Fruit fly (Drosophila melanogaster): Measurements from ENCODE around the gene Rcd7.

Rcd7 gene

dm6 chr3L:19584369-19584915 lies 39.5 kb downstream of the Rcd7 start, which contains the start of gene Shal (continued):
- TF ChIP-seq Med (GFP tag), result peak; percentile 74
- peak; percentile 49 for TF ChIP-seq CG17802 (tag; optimal IDR thresholded peaks at IDR 0.05)
- TF ChIP-seq chinmo (GFP tag; IDR thresholded peaks at IDR 0.05; ENCODE audit: partially characterized antibody), result 0 out of 4 replicates have a peak, but pooled peaks have one; percentile 16
- peak; percentile 6 for TF ChIP-seq CG12769 (tag; optimal IDR thresholded peaks at IDR 0.05)
- TF ChIP-seq Bgb (GFP tag; IDR thresholded peaks at IDR 0.05; ENCODE audit: partially characterized antibody), result peak; percentile 22; the same call in 1 of the 2 replicates
- TF ChIP-seq CG32532 (GFP tag; IDR thresholded peaks at IDR 0.05), result 0 out of 2 replicates have a peak, but pooled peaks have one; percentile 28
- TF ChIP-seq Deaf1 (tag; optimal IDR thresholded peaks at IDR 0.05), result peak; percentile 93
- no peak for TF ChIP-seq CG11696 (GFP tag; IDR thresholded peaks at IDR 0.05)

dm6 chr3L:19585979-19586378 lies 41.1 kb downstream of the Rcd7 start, which contains the start of the genes CG9231 and CG9330:
Gene CG9231, minus strand, starts transcription at chr3L:19586003.
Gene CG9330, plus strand, starts transcription at chr3L:19586253.
- TF ChIP-seq ems (GFP tag; optimal IDR thresholded peaks at IDR 0.05) (peak; percentile 9), Aef1 (GFP tag; IDR thresholded peaks at IDR 0.05) (no peak), Xrp1 (GFP tag; IDR thresholded peaks at IDR 0.05) (no peak), Gsc (GFP tag; IDR thresholded peaks at IDR 0.05) (no peak), zen (tag; optimal IDR thresholded peaks at IDR 0.05) (peak; percentile 27), Hr51 (GFP tag; optimal IDR thresholded peaks at IDR 0.05) (peak; percentile 11 to 38), CG10274 (GFP tag; optimal IDR thresholded peaks at IDR 0.05) (no peak), ranshi (GFP tag; IDR thresholded peaks at IDR 0.05) (no peak), CG5245 (GFP tag; optimal IDR thresholded peaks at IDR 0.05) (no peak), CG15269 (tag; optimal IDR thresholded peaks at IDR 0.05) (no peak), br (optimal IDR thresholded peaks at IDR 0.05) (no peak), CG9215 (GFP tag; IDR thresholded peaks at IDR 0.05) (no peak), odd (GFP tag; optimal IDR thresholded peaks at IDR 0.05) (no peak), peb (GFP tag; IDR thresholded peaks at IDR 0.05) (no peak), jing (GFP tag; optimal IDR thresholded peaks at IDR 0.05) (no peak), Hand (GFP tag; optimal IDR thresholded peaks at IDR 0.05) (no peak), tgo (GFP tag; IDR thresholded peaks at IDR 0.05) (no peak), CG6854 (GFP tag; optimal IDR thresholded peaks at IDR 0.05) (no peak), zfh1 (GFP tag; IDR thresholded peaks at IDR 0.05) (0 out of 3 replicates have a peak, but pooled peaks have one; percentile 5), ewg (GFP tag; optimal IDR thresholded peaks at IDR 0.05) (peak; percentile 26), Deaf1 (tag; optimal IDR thresholded peaks at IDR 0.05) (peak; percentile 49), CG10209 (GFP tag; optimal IDR thresholded peaks at IDR 0.05) (no peak), CG6813 (GFP tag; optimal IDR thresholded peaks at IDR 0.05) (no peak), Atf6 (GFP tag; IDR thresholded peaks at IDR 0.05) (no peak), lmd (GFP tag; IDR thresholded peaks at IDR 0.05) (no peak), stc (GFP tag; IDR thresholded peaks at IDR 0.05) (no peak), BtbVII (GFP tag; optimal IDR thresholded peaks at IDR 0.05) (no peak), dm (GFP tag; optimal IDR thresholded peaks at IDR 0.05) (no peak), CG12659 (GFP tag; optimal IDR thresholded peaks at IDR 0.05) (peak; percentile 84), usp (GFP tag; optimal IDR thresholded peaks at IDR 0.05) (no peak), lilli (GFP tag; optimal IDR thresholded peaks at IDR 0.05) (peak; percentile 58), PHDP (tag; optimal IDR thresholded peaks at IDR 0.05) (peak; percentile 9), sug (tag; optimal IDR thresholded peaks at IDR 0.05) (peak; percentile 36), bsh (GFP tag; optimal IDR thresholded peaks at IDR 0.05) (no peak), Six4 (GFP tag; optimal IDR thresholded peaks at IDR 0.05) (no peak), CG18764 (GFP tag; optimal IDR thresholded peaks at IDR 0.05) (peak; percentile 19), CG4360 (GFP tag; IDR thresholded peaks at IDR 0.05) (no peak), grn (GFP tag; optimal IDR thresholded peaks at IDR 0.05) (no peak), tio (GFP tag; optimal IDR thresholded peaks at IDR 0.05) (no peak), pros (GFP tag; optimal IDR thresholded peaks at IDR 0.05) (no peak), Oaz (GFP tag; IDR thresholded peaks at IDR 0.05) (no peak), CG33557 (GFP tag; optimal IDR thresholded peaks at IDR 0.05) (no peak)

Measured in whole organism, embryonic.